Worm (Caenorhabditis elegans) whole organism, young adult: ENCODE data around the gene C49C3.20.
"Not testable (repeated sequence)": the region's sequence is repeated elsewhere in the genome, so short reads cannot be mapped to it uniquely, and the experiment has no call there.

Experiments
- B0035.1 ChIP-seq: sonication (generic microtip); optimal IDR thresholded peaks from 2 replicates; lab custom pipeline; 2016; ENCODE audit warnings: missing genetic modification characterization, mild to moderate bottlenecking, missing compliant biosample characterization, missing genotype, missing genetic modification reagents
- C17E4.6 ChIP-seq: fragments of 200-800 bp; sonication (Bioruptor generic); IDR thresholded peaks from 2 replicates; pipeline ENCODE4 v1.3.6; 2022; ENCODE audit warnings: missing genetic modification reagents, missing genetic modification characterization, missing compliant biosample characterization
- D2030.7 ChIP-seq: fragments of 200-800 bp; sonication (Bioruptor generic); IDR thresholded peaks from 2 replicates; pipeline ENCODE4 v1.3.6; 2022; ENCODE audit warnings: missing genetic modification reagents, missing genetic modification characterization, missing compliant biosample characterization
- F57A8.1 ChIP-seq: fragments of 200-800 bp; sonication (Bioruptor generic); optimal IDR thresholded peaks from 2 replicates; lab custom pipeline; 2018; ENCODE audit warnings: mild to moderate bottlenecking, missing genetic modification characterization, moderate library complexity, missing compliant biosample characterization
- F57C9.4 ChIP-seq: sonication (generic microtip); optimal IDR thresholded peaks from 2 replicates; lab custom pipeline; 2017; ENCODE audit warnings: mild to moderate bottlenecking, missing genetic modification characterization, missing compliant biosample characterization
- K11D2.4 ChIP-seq: fragments of 200-800 bp; sonication (Bioruptor generic); IDR thresholded peaks from 2 replicates; pipeline ENCODE4 v1.3.6; 2022; ENCODE audit warnings: missing genetic modification reagents, missing genetic modification characterization, missing compliant biosample characterization
- Y53G8AR.9 ChIP-seq: fragments of 200-800 bp; sonication (Bioruptor generic); conservative IDR thresholded peaks from 2 replicates; pipeline ENCODE4 v1.3.6; 2022; ENCODE audit warnings: missing genetic modification reagents, missing genetic modification characterization, missing compliant biosample characterization
- Y56A3A.18 ChIP-seq: fragments of 200-800 bp; sonication (Bioruptor generic); IDR thresholded peaks from 2 replicates; pipeline ENCODE4 v1.3.6; 2022; ENCODE audit warnings: missing genetic modification reagents, missing genetic modification characterization, missing compliant biosample characterization
- Y67H2A.10 ChIP-seq: fragments of 200-800 bp; sonication (Bioruptor generic); conservative IDR thresholded peaks from 2 replicates; pipeline ENCODE4 v1.3.6; 2022; ENCODE audit warnings: missing genetic modification reagents, missing genetic modification characterization, missing compliant biosample characterization
- Y95B8A.8 ChIP-seq: fragments of 200-800 bp; sonication (Bioruptor generic); IDR thresholded peaks from 2 replicates; pipeline ENCODE4 v1.3.6; 2022; ENCODE audit warnings: missing genetic modification reagents, missing genetic modification characterization, missing compliant biosample characterization
- ama-1 ChIP-seq, 3 experiments: fragments of 150-350 bp in 1 of 3; sonication (generic microtip) in 2 of 3; optimal IDR thresholded peaks; 2 replicates each; lab custom pipeline; 2014 to 2018; ENCODE audit warnings: missing biosample characterization in 2 of 3, missing genetic modification characterization in 2 of 3, missing genetic modification reagents in 2 of 3
- aptf-2 ChIP-seq: fragments of 200-800 bp; sonication (Bioruptor generic); conservative IDR thresholded peaks from 2 replicates; pipeline ENCODE4 v1.3.6; 2022; ENCODE audit warnings: missing genetic modification reagents, missing genetic modification characterization, missing compliant biosample characterization
- athp-1 ChIP-seq: sonication (generic microtip); optimal IDR thresholded peaks from 2 replicates; lab custom pipeline; 2017; ENCODE audit warnings: mild to moderate bottlenecking, missing genetic modification characterization, missing compliant biosample characterization
- attf-3 ChIP-seq: fragments of 200-800 bp; sonication (Bioruptor generic); conservative IDR thresholded peaks from 2 replicates; pipeline ENCODE4 v1.3.6; 2022; ENCODE audit warnings: missing genetic modification reagents, missing genetic modification characterization, missing compliant biosample characterization
- attf-5 ChIP-seq: fragments of 200-800 bp; sonication (Bioruptor generic); optimal IDR thresholded peaks from 2 replicates; lab custom pipeline; 2018; ENCODE audit warnings: mild to moderate bottlenecking, missing genetic modification characterization, missing compliant biosample characterization
- cebp-1 ChIP-seq, 2 experiments: fragments of 200-800 bp in 1 of 2; sonication (Bioruptor generic) in 1 of 2; sonication (generic microtip) in 1 of 2; IDR thresholded peaks in 1 of 2; optimal IDR thresholded peaks in 1 of 2; 2 replicates each; pipeline versions ENCODE4 v1.3.6 to Lab custom; 2017 to 2022; ENCODE audit warnings: missing compliant biosample characterization in 2 of 2, missing genetic modification characterization in 2 of 2, mild to moderate bottlenecking in 1 of 2, missing genetic modification reagents in 1 of 2, moderate library complexity in 1 of 2
- ceh-27 ChIP-seq: fragments of 200-800 bp; sonication (Bioruptor generic); optimal IDR thresholded peaks from 2 replicates; lab custom pipeline; 2018; ENCODE audit warnings: mild to moderate bottlenecking, missing genetic modification characterization, moderate library complexity, missing compliant biosample characterization
- chd-7 ChIP-seq: sonication (generic microtip); optimal IDR thresholded peaks from 2 replicates; lab custom pipeline; 2016; ENCODE audit warnings: mild to moderate bottlenecking, missing genetic modification characterization, moderate library complexity, missing compliant biosample characterization
- dox-1 ChIP-seq: fragments of 200-800 bp; sonication (Bioruptor generic); IDR thresholded peaks from 2 replicates; pipeline ENCODE4 v1.3.6; 2022; ENCODE audit warnings: missing genetic modification reagents, missing genetic modification characterization, missing compliant biosample characterization
- dpl-1 ChIP-seq: fragments of 150-350 bp; optimal IDR thresholded peaks from 2 replicates; lab custom pipeline; 2014; ENCODE audit warnings: missing biosample characterization, missing genetic modification reagents, missing genetic modification characterization
- ekl-4 ChIP-seq: fragments of 200-800 bp; sonication (Bioruptor generic); IDR thresholded peaks from 2 replicates; pipeline ENCODE4 v1.3.6; 2022; ENCODE audit warnings: missing genetic modification reagents, missing genetic modification characterization, missing compliant biosample characterization
- him-1 ChIP-seq: sonication (generic microtip); optimal IDR thresholded peaks from 2 replicates; lab custom pipeline; 2016; ENCODE audit warnings: missing genotype, missing genetic modification reagents, missing genetic modification characterization, missing compliant biosample characterization
- hlh-26 ChIP-seq: fragments of 200-800 bp; sonication (Bioruptor generic); conservative IDR thresholded peaks from 2 replicates; pipeline ENCODE4 v1.3.6; 2022; ENCODE audit warnings: missing genetic modification reagents, missing genetic modification characterization, missing compliant biosample characterization
- hmg-1.2 ChIP-seq: fragments of 200-800 bp; sonication (Bioruptor generic); IDR thresholded peaks from 2 replicates; pipeline ENCODE4 v1.3.6; 2022; ENCODE audit warnings: missing genetic modification reagents, missing genetic modification characterization, missing compliant biosample characterization
- hmg-20 ChIP-seq: fragments of 200-800 bp; sonication (Bioruptor generic); IDR thresholded peaks from 2 replicates; pipeline ENCODE4 v1.3.6; 2022; ENCODE audit warnings: missing genetic modification reagents, missing genetic modification characterization, missing compliant biosample characterization
- hsf-1 ChIP-seq: fragments of 200-800 bp; sonication (Bioruptor generic); IDR thresholded peaks from 2 replicates; pipeline ENCODE4 v1.3.6; 2022; ENCODE audit warnings: missing genetic modification reagents, missing genetic modification characterization, missing compliant biosample characterization
- let-607 ChIP-seq, 2 experiments: fragments of 200-800 bp in 1 of 2; sonication (Bioruptor generic) in 1 of 2; sonication (generic microtip) in 1 of 2; optimal IDR thresholded peaks; 2 replicates each; lab custom pipeline; 2016 to 2018; ENCODE audit warnings: mild to moderate bottlenecking in 2 of 2, missing compliant biosample characterization in 2 of 2, missing genetic modification characterization in 2 of 2, moderate library complexity in 2 of 2, missing genotype in 1 of 2
- madf-6 ChIP-seq: fragments of 200-800 bp; sonication (Bioruptor generic); IDR thresholded peaks from 2 replicates; pipeline ENCODE4 v1.3.6; 2022; ENCODE audit warnings: missing genetic modification reagents, missing genetic modification characterization, missing compliant biosample characterization
- nfyb-1 ChIP-seq: fragments of 200-800 bp; sonication (Bioruptor generic); IDR thresholded peaks from 2 replicates; pipeline ENCODE4 v1.3.6; 2022; ENCODE audit warnings: missing genetic modification reagents, missing genetic modification characterization, missing compliant biosample characterization
- nhr-90 ChIP-seq: sonication (generic microtip); optimal IDR thresholded peaks from 2 replicates; lab custom pipeline; 2016; ENCODE audit warnings: missing genotype, mild to moderate bottlenecking, missing genetic modification characterization, missing compliant biosample characterization
- repo-1 ChIP-seq: sonication (generic microtip); optimal IDR thresholded peaks from 2 replicates; lab custom pipeline; 2017; ENCODE audit warnings: mild to moderate bottlenecking, missing genetic modification characterization, missing compliant biosample characterization
- snpc-1.1 ChIP-seq: sonication (generic microtip); optimal IDR thresholded peaks from 2 replicates; lab custom pipeline; 2017; ENCODE audit warnings: missing genetic modification characterization, mild to moderate bottlenecking, missing compliant biosample characterization, antibody characterized with exemption, moderate library complexity, missing genotype, missing genetic modification reagents; ENCODE audit not compliant: insufficient read depth
- snpc-3.4 ChIP-seq: sonication (generic microtip); optimal IDR thresholded peaks from 2 replicates; lab custom pipeline; 2017; ENCODE audit warnings: missing genetic modification characterization, mild to moderate bottlenecking, missing compliant biosample characterization, antibody characterized with exemption, moderate library complexity, missing genotype, missing genetic modification reagents
- snpc-4 ChIP-seq, 5 experiments: fragments of 150-350 bp in 1 of 5; sonication (generic microtip) in 4 of 5; optimal IDR thresholded peaks; 2 replicates each; lab custom pipeline; 2014 to 2018; ENCODE audit warnings: missing genetic modification characterization in 5 of 5, missing biosample characterization in 3 of 5, antibody characterized with exemption in 2 of 5, mild to moderate bottlenecking in 2 of 5, missing compliant biosample characterization in 2 of 5, missing genotype in 2 of 5, moderate library complexity in 2 of 5, missing genetic modification reagents in 1 of 5
- somi-1 ChIP-seq: fragments of 200-800 bp; sonication (Bioruptor generic); optimal IDR thresholded peaks from 2 replicates; lab custom pipeline; 2018; ENCODE audit warnings: mild to moderate bottlenecking, missing genetic modification characterization, missing compliant biosample characterization
- sptf-2 ChIP-seq: fragments of 200-800 bp; sonication (Bioruptor generic); optimal IDR thresholded peaks from 2 replicates; lab custom pipeline; 2018; ENCODE audit warnings: mild to moderate bottlenecking, missing genetic modification characterization, missing compliant biosample characterization
- unc-62 ChIP-seq: fragments of 150-350 bp; optimal IDR thresholded peaks from 2 replicates; lab custom pipeline; 2014; ENCODE audit warnings: missing biosample characterization, missing genetic modification reagents, missing genetic modification characterization
- ztf-3 ChIP-seq: fragments of 200-800 bp; sonication (Bioruptor generic); optimal IDR thresholded peaks from 2 replicates; lab custom pipeline; 2018; ENCODE audit warnings: mild to moderate bottlenecking, missing genetic modification characterization, missing compliant biosample characterization

The C49C3.20 gene

DNA sequence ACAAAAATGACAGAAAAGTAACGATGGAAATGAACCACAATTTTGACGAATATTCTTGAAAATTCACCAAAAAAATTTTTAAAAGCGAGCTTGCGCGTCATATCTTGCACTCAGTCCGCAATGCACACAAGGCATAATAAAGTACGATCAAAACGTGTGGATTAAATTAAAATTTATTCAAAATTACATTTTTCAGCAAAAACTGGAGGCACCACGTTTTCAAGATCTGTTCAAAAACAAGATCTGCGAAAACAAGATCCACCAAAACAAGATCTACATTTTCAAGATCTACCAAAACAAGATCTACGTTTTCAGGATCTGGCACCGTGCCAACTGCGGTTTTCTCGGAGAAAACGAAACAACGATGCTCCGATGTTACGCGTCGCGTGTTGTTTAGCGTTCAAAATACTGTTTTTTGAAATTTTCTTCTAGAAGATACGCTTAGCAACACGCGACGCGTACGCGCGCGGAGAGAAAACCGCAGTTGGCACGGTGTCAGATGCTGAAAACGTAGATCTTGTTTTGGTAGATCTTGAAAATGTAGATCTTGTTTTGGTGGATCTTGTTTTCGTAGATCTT lies 31.7 kb downstream of the C49C3.20 start:
- TF ChIP-seq attf-3 (GFP tag; lab: Robert Waterston, UW), result peak; percentile 62
- TF ChIP-seq madf-6 (GFP tag; lab: Robert Waterston, UW), result peak; percentile 66
- TF ChIP-seq hmg-1.2 (GFP tag; lab: Robert Waterston, UW), result peak; percentile 18; the same call in 1 of the 2 replicates
- TF ChIP-seq D2030.7, result peak; percentile 86
- TF ChIP-seq snpc-4 (GFP tag; optimal IDR thresholded peaks at IDR 0.05; lab: Kevin White, UChicago), result not testable (repeated sequence)
- peak in 1 of 4 experiments; percentile 59 for TF ChIP-seq snpc-4 (tag; optimal IDR thresholded peaks at IDR 0.05; lab: Kevin White, UChicago)
- TF ChIP-seq athp-1 (tag; lab: Kevin White, UChicago), result peak; percentile 3
- peak; percentile 82 for TF ChIP-seq hsf-1 (GFP tag; lab: Robert Waterston, UW)
- peak; percentile 57 for TF ChIP-seq dox-1
- TF ChIP-seq, all 124 proteins: peak for 8; not testable (repeated sequence) for 116

DNA sequence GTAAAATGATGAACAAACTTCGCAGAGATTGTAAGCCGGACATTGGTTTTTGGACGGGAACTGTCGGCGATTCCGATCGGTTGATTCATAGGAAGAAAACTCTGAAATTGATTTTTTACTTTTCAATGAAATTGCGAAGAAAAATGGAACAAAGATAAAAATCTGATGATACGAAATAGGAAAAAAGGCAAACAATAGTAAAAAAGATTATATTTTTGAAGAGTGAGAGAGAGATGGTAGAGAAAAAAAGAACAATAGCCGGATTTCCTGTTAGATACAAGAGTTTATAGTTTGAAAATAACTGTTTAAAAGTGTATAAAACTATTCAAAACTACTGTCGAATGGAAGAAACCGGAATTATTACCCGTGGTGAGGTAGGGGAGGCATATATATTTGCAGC lies 32.2 kb downstream of the C49C3.20 start, which contains the start of gene nra-1:
TSS of gene nra-1 (minus strand) at position 101 of the 400 bp plus-strand sequence.
- TF ChIP-seq F57C9.4 (tag; lab: Kevin White, UChicago), result no peak
- TF ChIP-seq athp-1 (tag; lab: Kevin White, UChicago), result no peak
- TF ChIP-seq ama-1 (optimal IDR thresholded peaks at IDR 0.05; lab: Kevin White, UChicago), result no peak
- TF ChIP-seq ama-1 (GFP tag; optimal IDR thresholded peaks at IDR 0.05; lab: Kevin White, UChicago), result no peak
- no peak for TF ChIP-seq Y95B8A.8 (GFP tag; lab: Robert Waterston, UW)
- no peak for TF ChIP-seq chd-7

DNA sequence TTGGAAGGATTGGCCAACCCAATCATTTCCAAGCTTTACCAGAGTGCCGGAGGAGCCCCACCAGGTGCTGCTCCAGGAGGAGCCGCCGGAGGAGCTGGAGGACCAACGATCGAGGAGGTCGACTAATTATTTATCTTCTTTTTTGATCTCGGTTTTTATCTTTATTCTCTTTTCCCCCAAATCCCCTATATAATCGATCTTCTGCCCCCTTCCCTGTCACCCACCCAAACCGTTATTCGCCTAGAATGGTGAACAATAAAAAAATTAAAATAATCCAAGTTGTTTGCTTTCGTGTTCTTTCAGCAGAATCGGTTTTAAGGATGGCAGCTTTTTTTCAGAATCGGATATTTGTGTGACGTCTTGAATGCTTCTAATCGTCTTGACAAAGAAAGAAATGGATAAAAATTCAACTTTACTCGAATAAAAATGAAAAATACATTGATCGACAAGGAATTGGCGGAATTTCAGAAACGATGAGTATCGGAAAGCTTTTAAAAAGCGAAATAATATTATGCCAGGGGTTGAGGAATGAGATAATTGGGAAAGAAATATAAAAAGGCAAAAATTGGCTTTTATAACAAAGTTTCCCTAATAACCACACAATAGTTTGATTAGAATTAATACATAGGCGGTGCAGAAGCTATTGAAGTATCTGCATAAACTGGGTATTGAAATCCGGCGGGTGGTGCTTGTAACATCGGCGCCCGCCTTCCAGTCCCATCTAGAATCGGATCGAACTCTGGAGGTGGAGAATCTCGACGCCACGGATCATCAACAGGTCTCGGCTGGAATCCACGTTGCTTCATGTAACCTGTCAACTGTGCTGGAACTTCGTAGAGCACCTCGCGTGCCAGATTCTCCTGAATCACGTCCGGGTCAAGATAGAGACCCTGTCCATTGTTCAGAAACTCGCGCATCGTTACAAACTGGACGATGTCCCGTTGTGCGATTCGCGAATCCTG lies 35.0 kb downstream of the C49C3.20 start:
- peak; percentile 79 for TF ChIP-seq B0035.1 (tag; lab: Kevin White, UChicago)
- TF ChIP-seq nhr-90 (tag; lab: Kevin White, UChicago), result peak; percentile 35
- peak; percentile 71 for TF ChIP-seq ztf-3 (GFP tag; lab: Kevin White, UChicago)
- TF ChIP-seq attf-5 (GFP tag; lab: Kevin White, UChicago), result peak; percentile 72
- TF ChIP-seq unc-62 (GFP tag; lab: Kevin White, UChicago), result no peak
- peak; percentile 65; the same call in 1 of the 2 replicates for TF ChIP-seq K11D2.4 (GFP tag; lab: Robert Waterston, UW)
- TF ChIP-seq aptf-2 (GFP tag; lab: Robert Waterston, UW), result no peak
- peak; percentile 33; the same call in 1 of the 2 replicates for TF ChIP-seq C17E4.6 (GFP tag; lab: Robert Waterston, UW)
- TF ChIP-seq somi-1 (GFP tag; lab: Kevin White, UChicago), result peak; percentile 43
- peak; percentile 62 for TF ChIP-seq ceh-27
- TF ChIP-seq Y53G8AR.9 (GFP tag; lab: Robert Waterston, UW), result peak; percentile 97
- peak; percentile 82; the same call in 1 of the 2 replicates for TF ChIP-seq D2030.7
- peak; percentile 89 for TF ChIP-seq nfyb-1
- TF ChIP-seq let-607 (tag; optimal IDR thresholded peaks at IDR 0.05; lab: Kevin White, UChicago), result peak; percentile 29 to 46
- TF ChIP-seq snpc-1.1 (tag; lab: Kevin White, UChicago), result peak; percentile 72
- TF ChIP-seq chd-7, result peak; percentile 64
- no peak for TF ChIP-seq dpl-1 (GFP tag; lab: Kevin White, UChicago)
- TF ChIP-seq sptf-2 (GFP tag; lab: Kevin White, UChicago), result no peak
- TF ChIP-seq ekl-4, result peak; percentile 89
- no peak for TF ChIP-seq hlh-26
- TF ChIP-seq F57A8.1 (GFP tag; lab: Kevin White, UChicago), result no peak
- peak; percentile 67 for TF ChIP-seq him-1 (tag; lab: Kevin White, UChicago)
- 0 out of 2 replicates have a peak, but pooled peaks have one; percentile 46 for TF ChIP-seq cebp-1 (GFP tag; IDR thresholded peaks at IDR 0.05; lab: Robert Waterston, UW)
- TF ChIP-seq cebp-1 (tag; optimal IDR thresholded peaks at IDR 0.05; lab: Kevin White, UChicago), result peak; percentile 85
- no peak for TF ChIP-seq Y67H2A.10 (GFP tag; lab: Robert Waterston, UW)
- TF ChIP-seq repo-1 (tag; lab: Kevin White, UChicago), result peak; percentile 97
- 0 out of 2 replicates have a peak, but pooled peaks have one; percentile 78 for TF ChIP-seq Y95B8A.8 (GFP tag; lab: Robert Waterston, UW)
- peak; percentile 91 for TF ChIP-seq snpc-3.4 (tag; lab: Kevin White, UChicago)
- TF ChIP-seq hmg-20 (GFP tag; lab: Robert Waterston, UW), result peak; percentile 52; the same call in 1 of the 2 replicates
- peak; percentile 97 for TF ChIP-seq Y56A3A.18 (GFP tag; lab: Robert Waterston, UW)
